Worm (Caenorhabditis elegans): ENCODE results near the gene C37C3.1.

The C37C3.1 gene

ce11 chrV:7863020-7863523 lies 5.3 kb downstream of the C37C3.1 start, which contains the start of gene C37C3.10:
TSS of gene C37C3.10 (minus strand) at chrV:7863070.
- no peak for TF ChIP-seq ztf-18 (tag; optimal IDR thresholded peaks at IDR 0.05)
- TF ChIP-seq lir-1 (GFP tag; conservative IDR thresholded peaks at IDR 0.05) = no peak
- TF ChIP-seq lin-26 (GFP tag; IDR thresholded peaks at IDR 0.05) = no peak
- no peak for TF ChIP-seq akir-1 (GFP tag; optimal IDR thresholded peaks at IDR 0.05)
- no peak for TF ChIP-seq Y56A3A.18 (GFP tag; IDR thresholded peaks at IDR 0.05)
- TF ChIP-seq F49E8.2 (tag; optimal IDR thresholded peaks at IDR 0.05; ENCODE audit: insufficient read depth) = no peak
- TF ChIP-seq F57A8.1 (GFP tag; optimal IDR thresholded peaks at IDR 0.05) = no peak

- TF ChIP-seq B0035.1 (tag; optimal IDR thresholded peaks at IDR 0.05) = no peak
- no peak for TF ChIP-seq snpc-3.4 (tag; optimal IDR thresholded peaks at IDR 0.05)
- TF ChIP-seq zfh-2 (GFP tag; conservative IDR thresholded peaks at IDR 0.05) = no peak
- TF ChIP-seq ztf-6 (GFP tag; IDR thresholded peaks at IDR 0.05) = no peak
- TF ChIP-seq hsf-1 (GFP tag; IDR thresholded peaks at IDR 0.05) = no peak
- no peak for TF ChIP-seq F57C9.4 (tag; optimal IDR thresholded peaks at IDR 0.05)
Observed at ce11 chrV:7864663-7865062, 6.9 kb downstream of the C37C3.1 start, which contains the start of gene C37C3.11. TSS of gene C37C3.11 (minus strand) at chrV:7864763.

- no peak for TF ChIP-seq mxl-1 (tag; optimal IDR thresholded peaks at IDR 0.05)
- TF ChIP-seq cebp-1 (GFP tag; IDR thresholded peaks at IDR 0.05) = no peak
- TF ChIP-seq cebp-1 (tag; optimal IDR thresholded peaks at IDR 0.05) = no peak
- TF ChIP-seq rcor-1 (GFP tag; IDR thresholded peaks at IDR 0.05) = no peak
- TF ChIP-seq F37B4.10 (GFP tag; IDR thresholded peaks at IDR 0.05) = no peak
Observed at ce11 chrV:7870707-7871106, 12.9 kb downstream of the C37C3.1 start, which contains the start of gene nipi-4. TSS of gene nipi-4 (minus strand) at chrV:7870807.

ce11 chrV:7872945-7873344 lies 15.2 kb downstream of the C37C3.1 start:
- no peak for TF ChIP-seq hmg-20 (GFP tag; IDR thresholded peaks at IDR 0.05)
- TF ChIP-seq ama-1 (optimal IDR thresholded peaks at IDR 0.05) = no peak
- TF ChIP-seq ama-1 (GFP tag; optimal IDR thresholded peaks at IDR 0.05) = no peak
- TF ChIP-seq ztf-18 (tag; optimal IDR thresholded peaks at IDR 0.05) = no peak
- TF ChIP-seq athp-1 (tag; optimal IDR thresholded peaks at IDR 0.05) = no peak
- no peak for TF ChIP-seq D2030.7 (GFP tag; IDR thresholded peaks at IDR 0.05)
- no peak for TF ChIP-seq cebp-1 (GFP tag; IDR thresholded peaks at IDR 0.05)
- no peak for TF ChIP-seq cebp-1 (tag; optimal IDR thresholded peaks at IDR 0.05)
- TF ChIP-seq unc-62 (GFP tag; optimal IDR thresholded peaks at IDR 0.05) = no peak
- no peak for TF ChIP-seq pbrm-1 (GFP tag; IDR thresholded peaks at IDR 0.05)
- no peak for TF ChIP-seq madf-3 (GFP tag; IDR thresholded peaks at IDR 0.05)
- no peak for TF ChIP-seq ztf-25 (GFP tag; IDR thresholded peaks at IDR 0.05)
- no peak for TF ChIP-seq K11D2.4 (GFP tag; IDR thresholded peaks at IDR 0.05)
- TF ChIP-seq F37B4.10 (GFP tag; IDR thresholded peaks at IDR 0.05) = no peak
- TF ChIP-seq rcor-1 (GFP tag; IDR thresholded peaks at IDR 0.05) = no peak
- no peak for TF ChIP-seq lir-1 (GFP tag; conservative IDR thresholded peaks at IDR 0.05)
- no peak for TF ChIP-seq dpl-1 (GFP tag; optimal IDR thresholded peaks at IDR 0.05)
- TF ChIP-seq mes-4 (tag; optimal IDR thresholded peaks at IDR 0.05) = no peak
- no peak for TF ChIP-seq nfya-2 (GFP tag; IDR thresholded peaks at IDR 0.05)

ce11 chrV:7875456-7875855 lies 17.7 kb downstream of the C37C3.1 start, which contains the start of gene F40A3.4:
TSS of gene F40A3.4 (plus strand) at chrV:7875756.
- TF ChIP-seq gei-17 (GFP tag; optimal IDR thresholded peaks at IDR 0.05) (no peak), nhr-80 (tag; optimal IDR thresholded peaks at IDR 0.05) (no peak), ceh-100 (GFP tag; IDR thresholded peaks at IDR 0.05) (no peak), F52B5.7 (tag; optimal IDR thresholded peaks at IDR 0.05) (no peak), F10E7.11 (tag; optimal IDR thresholded peaks at IDR 0.05) (no peak)
